Worm (Caenorhabditis elegans) whole organism, L1 larva: Measurements from ENCODE around the gene F59A6.10.

Source experiments
- C04F5.9 ChIP-seq: sonication (generic microtip); optimal IDR thresholded peaks from 2 replicates; lab custom pipeline; 2016; ENCODE audit warnings: missing genetic modification characterization, missing compliant biosample characterization
- C16A3.4 ChIP-seq: fragments of 150-350 bp; optimal IDR thresholded peaks from 2 replicates; lab custom pipeline; 2014; ENCODE audit warnings: missing biosample characterization, missing genetic modification characterization
- C34B4.2 ChIP-seq: sonication (generic microtip); optimal IDR thresholded peaks from 2 replicates; lab custom pipeline; 2017; ENCODE audit warnings: mild to moderate bottlenecking, missing genetic modification characterization, missing compliant biosample characterization
- Y116A8C.19 ChIP-seq: sonication (generic microtip); optimal IDR thresholded peaks from 2 replicates; lab custom pipeline; 2016; ENCODE audit warnings: missing compliant biosample characterization, missing genetic modification characterization, borderline replicate concordance
- aha-1 ChIP-seq: fragments of 150-350 bp; optimal IDR thresholded peaks from 2 replicates; lab custom pipeline; 2014; ENCODE audit warnings: missing biosample characterization, missing genetic modification characterization
- alr-1 ChIP-seq: fragments of 200-800 bp; sonication (Bioruptor generic); optimal IDR thresholded peaks from 2 replicates; lab custom pipeline; 2018; ENCODE audit warnings: borderline replicate concordance, mild to moderate bottlenecking, missing genetic modification characterization, missing compliant biosample characterization
- blmp-1 ChIP-seq: fragments of 150-350 bp; optimal IDR thresholded peaks from 2 replicates; lab custom pipeline; 2014; ENCODE audit warnings: missing biosample characterization, missing genetic modification characterization
- ceh-63 ChIP-seq: fragments of 200-800 bp; sonication (Bioruptor generic); optimal IDR thresholded peaks from 2 replicates; lab custom pipeline; 2018; ENCODE audit warnings: mild to moderate bottlenecking, missing genetic modification characterization, missing compliant biosample characterization
- ceh-8 ChIP-seq: fragments of 200-800 bp; sonication (Bioruptor generic); optimal IDR thresholded peaks from 2 replicates; lab custom pipeline; 2018; ENCODE audit warnings: mild to moderate bottlenecking, missing genetic modification characterization, moderate library complexity, missing compliant biosample characterization
- ceh-82 ChIP-seq, 3 experiments: fragments of 150-350 bp in 1 of 3; sonication (generic microtip) in 2 of 3; optimal IDR thresholded peaks; 2 replicates each; lab custom pipeline; 2014 to 2017; ENCODE audit warnings: missing biosample characterization in 3 of 3, missing genetic modification characterization in 3 of 3
- ceh-88 ChIP-seq: fragments of 200-800 bp; sonication (Bioruptor generic); IDR thresholded peaks from 2 replicates; pipeline ENCODE4 v1.3.6; 2022; ENCODE audit warnings: missing genetic modification characterization, missing compliant biosample characterization
- dpl-1 ChIP-seq, 3 experiments: fragments of 150-350 bp in 2 of 3; sonication (generic microtip) in 1 of 3; optimal IDR thresholded peaks; 2 replicates each; lab custom pipeline; 2014 to 2017; ENCODE audit warnings: missing biosample characterization in 3 of 3, missing genetic modification characterization in 3 of 3, missing genetic modification reagents in 3 of 3
- efl-1 ChIP-seq, 4 experiments: fragments of 150-350 bp; optimal IDR thresholded peaks in 3 of 4; peaks in 1 of 4; 1 replicate in 1 of 4; 2 replicates in 3 of 4; lab custom pipeline; 2014; ENCODE audit warnings: missing biosample characterization in 2 of 4, missing genetic modification characterization in 2 of 4, missing genetic modification reagents in 2 of 4
- efl-3 ChIP-seq: fragments of 200-800 bp; sonication (Bioruptor generic); optimal IDR thresholded peaks from 2 replicates; lab custom pipeline; 2018; ENCODE audit warnings: mild to moderate bottlenecking, missing genetic modification characterization, missing compliant biosample characterization
- egl-13 ChIP-seq: sonication (generic microtip); optimal IDR thresholded peaks from 2 replicates; lab custom pipeline; 2016; ENCODE audit warnings: missing genotype, missing genetic modification reagents, missing genetic modification characterization, missing compliant biosample characterization
- elt-2 ChIP-seq: sonication (generic microtip); optimal IDR thresholded peaks from 2 replicates; lab custom pipeline; 2016; ENCODE audit warnings: missing genetic modification characterization, mild to moderate bottlenecking, inconsistent platforms, missing compliant biosample characterization, missing genetic modification reagents
- elt-3 ChIP-seq, 6 experiments: fragments of 150-350 bp in 1 of 6; sonication (generic microtip); optimal IDR thresholded peaks; 2 replicates each; lab custom pipeline; 2017 to 2018; ENCODE audit warnings: missing biosample characterization in 6 of 6, missing genetic modification characterization in 6 of 6, inconsistent platforms in 1 of 6
- fkh-10 ChIP-seq: sonication (generic microtip); optimal IDR thresholded peaks from 2 replicates; lab custom pipeline; 2017; ENCODE audit warnings: missing biosample characterization, missing genetic modification reagents, missing genetic modification characterization
- fkh-8 ChIP-seq: sonication (generic microtip); optimal IDR thresholded peaks from 2 replicates; lab custom pipeline; 2016; ENCODE audit warnings: mild to moderate bottlenecking, missing genetic modification characterization, missing compliant biosample characterization
- fos-1 ChIP-seq: fragments of 150-350 bp; optimal IDR thresholded peaks from 2 replicates; lab custom pipeline; 2014; ENCODE audit warnings: missing biosample characterization, missing genetic modification characterization
- hpl-2 ChIP-seq: fragments of 150-350 bp; optimal IDR thresholded peaks from 2 replicates; lab custom pipeline; 2014; ENCODE audit warnings: missing biosample characterization, missing genetic modification reagents, missing genetic modification characterization
- jun-1 ChIP-seq: fragments of 150-350 bp; optimal IDR thresholded peaks from 2 replicates; lab custom pipeline; 2014; ENCODE audit warnings: missing biosample characterization, missing genetic modification reagents, missing genetic modification characterization
- lin-13 ChIP-seq: fragments of 150-350 bp; optimal IDR thresholded peaks from 2 replicates; lab custom pipeline; 2014; ENCODE audit warnings: missing biosample characterization, missing genetic modification reagents, missing genetic modification characterization
- lin-14 ChIP-seq: fragments of 200-800 bp; sonication (Bioruptor generic); optimal IDR thresholded peaks from 2 replicates; lab custom pipeline; 2018; ENCODE audit warnings: mild to moderate bottlenecking, missing genetic modification characterization, moderate library complexity, missing compliant biosample characterization
- lin-15B ChIP-seq: fragments of 150-350 bp; sonication (generic microtip); optimal IDR thresholded peaks from 3 replicates; lab custom pipeline; 2014; ENCODE audit warnings: missing biosample characterization, missing genetic modification characterization
- lin-35 ChIP-seq, 2 experiments: fragments of 150-350 bp; optimal IDR thresholded peaks; 2 replicates each; lab custom pipeline; 2014; ENCODE audit warnings: missing biosample characterization in 2 of 2, missing genetic modification characterization in 2 of 2, missing genetic modification reagents in 2 of 2
- lin-39 ChIP-seq: fragments of 150-350 bp; optimal IDR thresholded peaks from 2 replicates; lab custom pipeline; 2014; ENCODE audit warnings: missing biosample characterization, missing genetic modification reagents, missing genetic modification characterization
- lir-3 ChIP-seq: sonication (generic microtip); optimal IDR thresholded peaks from 2 replicates; lab custom pipeline; 2016; ENCODE audit warnings: mild to moderate bottlenecking, missing genetic modification characterization, moderate library complexity, missing compliant biosample characterization; ENCODE audit not compliant: poor library complexity
- lsy-2 ChIP-seq, 2 experiments: fragments of 150-350 bp; optimal IDR thresholded peaks; 2 replicates each; lab custom pipeline; 2014; ENCODE audit warnings: missing biosample characterization in 2 of 2, missing genetic modification characterization in 2 of 2
- mab-9 ChIP-seq: fragments of 200-800 bp; sonication (Bioruptor generic); IDR thresholded peaks from 2 replicates; pipeline ENCODE4 v1.3.6; 2022; ENCODE audit warnings: missing genetic modification reagents, missing genetic modification characterization, missing compliant biosample characterization
- mdl-1 ChIP-seq, 2 experiments: fragments of 150-350 bp; optimal IDR thresholded peaks; 2 replicates each; lab custom pipeline; 2014 to 2017; ENCODE audit warnings: missing biosample characterization in 2 of 2, missing genetic modification characterization in 2 of 2, inconsistent platforms in 1 of 2
- mef-2 ChIP-seq: fragments of 150-350 bp; optimal IDR thresholded peaks from 2 replicates; lab custom pipeline; 2014; ENCODE audit warnings: missing biosample characterization, missing genetic modification characterization
- mep-1 ChIP-seq: fragments of 150-350 bp; optimal IDR thresholded peaks from 2 replicates; lab custom pipeline; 2014; ENCODE audit warnings: missing biosample characterization, missing genetic modification characterization
- nhr-19 ChIP-seq: fragments of 200-800 bp; sonication (Bioruptor generic); conservative IDR thresholded peaks from 2 replicates; pipeline ENCODE4 v1.3.6; 2022; ENCODE audit warnings: missing genetic modification characterization, missing compliant biosample characterization
- nhr-237 ChIP-seq: fragments of 150-350 bp; optimal IDR thresholded peaks from 2 replicates; lab custom pipeline; 2014; ENCODE audit warnings: missing biosample characterization, missing genetic modification characterization
- nhr-71 ChIP-seq: sonication (generic microtip); optimal IDR thresholded peaks from 2 replicates; lab custom pipeline; 2016; ENCODE audit warnings: mild to moderate bottlenecking, missing genetic modification characterization, moderate library complexity, missing compliant biosample characterization
- nhr-84 ChIP-seq: sonication (generic microtip); optimal IDR thresholded peaks from 2 replicates; lab custom pipeline; 2017; ENCODE audit warnings: missing biosample characterization, missing genetic modification characterization
- pax-3 ChIP-seq: fragments of 200-800 bp; sonication (Bioruptor generic); optimal IDR thresholded peaks from 2 replicates; lab custom pipeline; 2018; ENCODE audit warnings: mild to moderate bottlenecking, missing genetic modification characterization, moderate library complexity, missing compliant biosample characterization
- rnt-1 ChIP-seq: sonication (generic microtip); optimal IDR thresholded peaks from 2 replicates; lab custom pipeline; 2016; ENCODE audit warnings: mild to moderate bottlenecking, missing genetic modification characterization, moderate library complexity, missing compliant biosample characterization
- skn-1 ChIP-seq: fragments of 150-350 bp; optimal IDR thresholded peaks from 2 replicates; lab custom pipeline; 2014; ENCODE audit warnings: missing biosample characterization, missing genetic modification characterization
- snu-23 ChIP-seq: sonication (generic microtip); optimal IDR thresholded peaks from 2 replicates; lab custom pipeline; 2016; ENCODE audit warnings: missing genetic modification characterization, missing compliant biosample characterization
- sox-4 ChIP-seq: sonication (generic microtip); optimal IDR thresholded peaks from 2 replicates; lab custom pipeline; 2016; ENCODE audit warnings: missing genetic modification characterization, missing compliant biosample characterization
- sptf-1 ChIP-seq: fragments of 150-350 bp; optimal IDR thresholded peaks from 2 replicates; lab custom pipeline; 2014; ENCODE audit warnings: missing biosample characterization, missing genetic modification characterization
- swsn-7 ChIP-seq: sonication (generic microtip); optimal IDR thresholded peaks from 2 replicates; lab custom pipeline; 2016; ENCODE audit warnings: missing genetic modification characterization, missing compliant biosample characterization
- unc-62 ChIP-seq: fragments of 150-350 bp; optimal IDR thresholded peaks from 2 replicates; lab custom pipeline; 2014; ENCODE audit warnings: missing biosample characterization, missing genetic modification reagents, missing genetic modification characterization
- unc-98 ChIP-seq: fragments of 200-800 bp; sonication (Bioruptor generic); IDR thresholded peaks from 2 replicates; pipeline ENCODE4 v1.3.6; 2022; ENCODE audit warnings: missing genetic modification characterization, missing compliant biosample characterization
- vab-15 ChIP-seq: sonication (generic microtip); optimal IDR thresholded peaks from 2 replicates; lab custom pipeline; 2017; ENCODE audit warnings: missing genotype, mild to moderate bottlenecking, missing genetic modification characterization, missing compliant biosample characterization
- zip-4 ChIP-seq: fragments of 200-800 bp; sonication (Bioruptor generic); optimal IDR thresholded peaks from 2 replicates; lab custom pipeline; 2018; ENCODE audit warnings: mild to moderate bottlenecking, missing genetic modification characterization, moderate library complexity, missing compliant biosample characterization

F59A6.10 gene

ce11 chrII:4955353-4955752, 48.4 kb upstream of the F59A6.10 start, which contains the start of gene pbs-3 (continued):
- TF ChIP-seq lin-39 (tag; lab: Kevin White, UChicago): no peak

ce11 chrII:4959719-4960118, 44.0 kb upstream of the F59A6.10 start, which contains the start of gene ulp-2:
ulp-2 (minus strand) TSS chrII:4959876.
- TF ChIP-seq lsy-2 (tag; optimal IDR thresholded peaks at IDR 0.05; lab: Kevin White, UChicago) (peak; percentile 12 to 46), ceh-88 (GFP tag; lab: Robert Waterston, UW) (no peak), sox-4 (tag; lab: Kevin White, UChicago) (no peak), unc-62 (GFP tag; lab: Kevin White, UChicago) (no peak), lin-15B (peak; percentile 37), vab-15 (no peak), ceh-82 (tag; optimal IDR thresholded peaks at IDR 0.05; lab: Kevin White, UChicago) (no peak), rnt-1 (peak; percentile 13), lin-35 (GFP tag; optimal IDR thresholded peaks at IDR 0.05; lab: Kevin White, UChicago) (peak; percentile 28 to 71), nhr-19 (GFP tag; lab: Robert Waterston, UW) (no peak), efl-1 (optimal IDR thresholded peaks at IDR 0.05; lab: Kevin White, UChicago) (peak; percentile 40 to 51), efl-1 (GFP tag; optimal IDR thresholded peaks at IDR 0.05 in 1 of 2; lab: Kevin White, UChicago) (peak; percentile 51 to 55), lin-14 (peak; percentile 22), skn-1 (tag; lab: Kevin White, UChicago) (no peak), egl-13 (tag; lab: Kevin White, UChicago) (no peak), snu-23 (GFP tag; lab: Kevin White, UChicago) (peak; percentile 12), C34B4.2 (no peak), efl-3 (GFP tag; lab: Kevin White, UChicago) (no peak), pax-3 (tag; lab: Kevin White, UChicago) (no peak), nhr-237 (tag; lab: Kevin White, UChicago) (no peak), dpl-1 (GFP tag; optimal IDR thresholded peaks at IDR 0.05; lab: Kevin White, UChicago) (peak in 2 of 3 experiments; percentile 46 to 67), mep-1 (peak; percentile 40), C16A3.4 (tag; lab: Kevin White, UChicago) (no peak), blmp-1 (tag; lab: Kevin White, UChicago) (peak; percentile 7), mab-9 (GFP tag; lab: Robert Waterston, UW) (no peak)

- TF ChIP-seq jun-1 (tag; lab: Kevin White, UChicago) (no peak), lin-14 (peak; percentile 45), mef-2 (tag; lab: Kevin White, UChicago) (no peak), zip-4 (no peak), hpl-2 (GFP tag; lab: Kevin White, UChicago) (no peak), fos-1 (tag; lab: Kevin White, UChicago) (no peak), alr-1 (tag; lab: Kevin White, UChicago) (no peak), sptf-1 (tag; lab: Kevin White, UChicago) (no peak), aha-1 (tag; lab: Kevin White, UChicago) (no peak), elt-3 (tag; optimal IDR thresholded peaks at IDR 0.05; lab: Kevin White, UChicago) (peak in 1 of 6 experiments; percentile 63), nhr-19 (GFP tag; lab: Robert Waterston, UW) (no peak), vab-15 (no peak), nhr-84 (no peak), mdl-1 (tag; optimal IDR thresholded peaks at IDR 0.05; lab: Kevin White, UChicago) (no peak), elt-2 (peak; percentile 67), fkh-8 (tag; lab: Kevin White, UChicago) (no peak), fkh-10 (GFP tag; lab: Kevin White, UChicago) (no peak), swsn-7 (tag; lab: Kevin White, UChicago) (no peak), nhr-71 (tag; lab: Kevin White, UChicago) (no peak), ceh-63 (GFP tag; lab: Kevin White, UChicago) (no peak), C16A3.4 (tag; lab: Kevin White, UChicago) (no peak), ceh-82 (tag; optimal IDR thresholded peaks at IDR 0.05; lab: Kevin White, UChicago) (no peak), efl-3 (GFP tag; lab: Kevin White, UChicago) (no peak), ceh-8 (GFP tag; lab: Kevin White, UChicago) (no peak), lin-13 (GFP tag; lab: Kevin White, UChicago) (no peak), lin-39 (tag; lab: Kevin White, UChicago) (no peak), C04F5.9 (no peak), Y116A8C.19 (no peak), lir-3 (tag; lab: Kevin White, UChicago) (no peak), nhr-237 (tag; lab: Kevin White, UChicago) (no peak), unc-98 (no peak)
These were observed 43.1 kb upstream of the F59A6.10 start for ce11 chrII:4960690-4961089.
